Worm (Caenorhabditis elegans) whole organism, young adult: ENCODE results near the gene nhr-153.

Source experiments
- F49E8.2 ChIP-seq: sonication (generic microtip); optimal IDR thresholded peaks from 3 replicates; lab custom pipeline; 2017; ENCODE audit warnings: missing genetic modification characterization, mild to moderate bottlenecking, missing compliant biosample characterization, antibody characterized with exemption, moderate library complexity; ENCODE audit not compliant: insufficient read depth
- dpl-1 ChIP-seq: fragments of 150-350 bp; optimal IDR thresholded peaks from 2 replicates; lab custom pipeline; 2014; ENCODE audit warnings: missing biosample characterization, missing genetic modification reagents, missing genetic modification characterization
- let-526 ChIP-seq: fragments of 200-800 bp; sonication (Bioruptor generic); IDR thresholded peaks from 2 replicates; pipeline ENCODE4 v1.3.6; 2022; ENCODE audit warnings: missing genetic modification reagents, missing genetic modification characterization, missing compliant biosample characterization
- mes-4 ChIP-seq: sonication (generic microtip); optimal IDR thresholded peaks from 2 replicates; lab custom pipeline; 2016; ENCODE audit warnings: missing genotype, missing genetic modification characterization, missing compliant biosample characterization
- nfya-1 ChIP-seq: sonication (generic microtip); optimal IDR thresholded peaks from 2 replicates; lab custom pipeline; 2017; ENCODE audit warnings: antibody characterized with exemption, missing compliant biosample characterization, missing genetic modification characterization, borderline replicate concordance; ENCODE audit not compliant: insufficient read depth
- nhr-90 ChIP-seq: sonication (generic microtip); optimal IDR thresholded peaks from 2 replicates; lab custom pipeline; 2016; ENCODE audit warnings: missing genotype, mild to moderate bottlenecking, missing genetic modification characterization, missing compliant biosample characterization
- snpc-1.1 ChIP-seq: sonication (generic microtip); optimal IDR thresholded peaks from 2 replicates; lab custom pipeline; 2017; ENCODE audit warnings: missing genetic modification characterization, mild to moderate bottlenecking, missing compliant biosample characterization, antibody characterized with exemption, moderate library complexity, missing genotype, missing genetic modification reagents; ENCODE audit not compliant: insufficient read depth
- tlf-1 ChIP-seq: fragments of 200-800 bp; sonication (Bioruptor generic); optimal IDR thresholded peaks from 2 replicates; lab custom pipeline; 2018; ENCODE audit warnings: mild to moderate bottlenecking, missing genetic modification characterization, missing compliant biosample characterization

DNA sequence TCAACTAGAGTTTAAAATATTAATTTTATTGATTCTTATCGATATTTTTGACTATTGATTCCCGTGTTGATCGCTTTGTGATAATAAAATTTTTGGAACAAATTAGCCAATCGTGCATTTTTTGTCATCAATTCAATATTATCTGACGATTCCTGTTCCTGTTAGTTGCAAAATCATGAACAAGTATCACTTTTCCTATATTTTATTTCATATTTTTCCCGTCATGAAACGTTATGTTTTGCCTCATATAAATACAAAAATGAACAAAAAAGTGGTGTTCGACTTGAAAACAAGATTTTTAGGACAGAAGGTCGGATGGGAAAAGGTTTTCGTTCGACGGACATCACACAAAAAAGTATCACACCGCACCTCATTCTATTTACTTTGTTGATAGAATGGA lies 17.3 kb downstream of the nhr-153 start, which contains the start of gene C13C4.6:
- TF ChIP-seq tlf-1 (GFP tag; lab: Kevin White, UChicago) (no peak), nfya-1 (tag; lab: Kevin White, UChicago) (no peak), dpl-1 (GFP tag; lab: Kevin White, UChicago) (no peak), nhr-90 (no peak), mes-4 (tag; lab: Kevin White, UChicago) (no peak), let-526 (GFP tag; lab: Robert Waterston, UW) (no peak), F49E8.2 (tag; lab: Kevin White, UChicago) (no peak), snpc-1.1 (tag; lab: Kevin White, UChicago) (no peak)
